Worm (Caenorhabditis elegans): ENCODE measurements around the gene T01B11.1.

Gene T01B11.1

ce11 chrIV:8460208-8460607 is 13.2 kb downstream of the T01B11.1 start, which contains the start of gene ant-1.4:
Gene ant-1.4 (minus strand): TSS chrIV:8460308.
- TF ChIP-seq fkh-3 (tag; optimal IDR thresholded peaks at IDR 0.05) = no peak
- TF ChIP-seq mcd-1 (GFP tag; IDR thresholded peaks at IDR 0.05) = no peak
- TF ChIP-seq akir-1 (GFP tag; optimal IDR thresholded peaks at IDR 0.05) = no peak
- TF ChIP-seq chd-7 (tag; optimal IDR thresholded peaks at IDR 0.05) = no peak
- no peak for TF ChIP-seq ekl-4 (GFP tag; IDR thresholded peaks at IDR 0.05)

- TF ChIP-seq ztf-25 (GFP tag; IDR thresholded peaks at IDR 0.05) (no peak), madf-6 (GFP tag; IDR thresholded peaks at IDR 0.05) (no peak), F10E7.11 (tag; optimal IDR thresholded peaks at IDR 0.05) (no peak), ztf-22 (GFP tag; optimal IDR thresholded peaks at IDR 0.05) (no peak), aptf-2 (GFP tag; conservative IDR thresholded peaks at IDR 0.05) (no peak), rec-8 (tag; optimal IDR thresholded peaks at IDR 0.05) (no peak)
Observed at ce11 chrIV:8461177-8461576, 14.2 kb downstream of the T01B11.1 start.

- TF ChIP-seq hmg-1.2 (GFP tag; IDR thresholded peaks at IDR 0.05) (no peak), ztf-28 (GFP tag; IDR thresholded peaks at IDR 0.05) (no peak), T26A5.8 (tag; optimal IDR thresholded peaks at IDR 0.05) (no peak), ama-1 (optimal IDR thresholded peaks at IDR 0.05) (no peak), ama-1 (GFP tag; optimal IDR thresholded peaks at IDR 0.05) (no peak), ztf-18 (tag; optimal IDR thresholded peaks at IDR 0.05) (no peak), ceh-40 (GFP tag; IDR thresholded peaks at IDR 0.05) (no peak), F22D6.2 (tag; optimal IDR thresholded peaks at IDR 0.05) (no peak), lag-1 (GFP tag; IDR thresholded peaks at IDR 0.05) (no peak), cebp-2 (GFP tag; IDR thresholded peaks at IDR 0.05) (no peak), egrh-3 (GFP tag; IDR thresholded peaks at IDR 0.05) (no peak), madf-10 (tag; optimal IDR thresholded peaks at IDR 0.05) (no peak), lin-40 (tag; optimal IDR thresholded peaks at IDR 0.05) (no peak), lin-35 (GFP tag; optimal IDR thresholded peaks at IDR 0.05) (no peak), Y95B8A.8 (GFP tag; IDR thresholded peaks at IDR 0.05) (no peak), B0019.2 (GFP tag; conservative IDR thresholded peaks at IDR 0.05) (no peak), Y53F4B.3 (GFP tag; IDR thresholded peaks at IDR 0.05) (no peak), tbp1 (GFP tag; optimal IDR thresholded peaks at IDR 0.05) (no peak)
Observed at ce11 chrIV:8462376-8462775, 15.4 kb downstream of the T01B11.1 start.

- peak; percentile 43 for TF ChIP-seq unc-62 (GFP tag; optimal IDR thresholded peaks at IDR 0.05)
- no peak for TF ChIP-seq ztf-22 (GFP tag; optimal IDR thresholded peaks at IDR 0.05)
Observed at ce11 chrIV:8463069-8463468, 16.1 kb downstream of the T01B11.1 start.

ce11 chrIV:8463716-8464115 is 16.7 kb downstream of the T01B11.1 start, which contains the start of gene str-176:
Gene str-176 (minus strand): TSS chrIV:8463816.
- TF ChIP-seq D2030.7 (GFP tag; IDR thresholded peaks at IDR 0.05) = no peak
- no peak for TF ChIP-seq nfya-2 (GFP tag; IDR thresholded peaks at IDR 0.05)
- TF ChIP-seq ceh-40 (GFP tag; IDR thresholded peaks at IDR 0.05) = no peak
- no peak for TF ChIP-seq T26A5.8 (tag; optimal IDR thresholded peaks at IDR 0.05)
- no peak for TF ChIP-seq C06A6.2 (GFP tag; conservative IDR thresholded peaks at IDR 0.05)
- no peak for TF ChIP-seq C17E4.6 (GFP tag; IDR thresholded peaks at IDR 0.05)
- TF ChIP-seq ztf-3 (GFP tag; optimal IDR thresholded peaks at IDR 0.05) = no peak
- no peak for TF ChIP-seq F55B11.4 (tag; optimal IDR thresholded peaks at IDR 0.05; ENCODE audit: borderline replicate concordance, insufficient read depth)
- no peak for TF ChIP-seq unc-130 (GFP tag; optimal IDR thresholded peaks at IDR 0.05)
- TF ChIP-seq attf-3 (GFP tag; conservative IDR thresholded peaks at IDR 0.05) = no peak
- TF ChIP-seq mel-28 (tag; optimal IDR thresholded peaks at IDR 0.05; ENCODE audit: borderline replicate concordance) = no peak
- TF ChIP-seq sea-2 (GFP tag; IDR thresholded peaks at IDR 0.05) = no peak
- no peak for TF ChIP-seq lsl-1 (GFP tag; optimal IDR thresholded peaks at IDR 0.05)
- TF ChIP-seq ceh-79 (tag; optimal IDR thresholded peaks at IDR 0.05) = no peak
- no peak for TF ChIP-seq ZK185.1 (tag; optimal IDR thresholded peaks at IDR 0.05; ENCODE audit: poor library complexity, severe bottlenecking)
- no peak for TF ChIP-seq hlh-26 (GFP tag; conservative IDR thresholded peaks at IDR 0.05)

Measured in whole organism, young adult.